Fruit fly (Drosophila melanogaster) S2 (cell line): ENCODE results near the gene Lcp65Ab2.

Experiments
- CG8478 ChIP-seq: fragments of >200 bp; optimal IDR thresholded peaks from 2 replicates; lab custom pipeline; 2018
- CTCF ChIP-seq, 2 experiments: fragments of >200 bp; optimal IDR thresholded peaks; 2 replicates each; lab custom pipeline; 2018

DNA sequence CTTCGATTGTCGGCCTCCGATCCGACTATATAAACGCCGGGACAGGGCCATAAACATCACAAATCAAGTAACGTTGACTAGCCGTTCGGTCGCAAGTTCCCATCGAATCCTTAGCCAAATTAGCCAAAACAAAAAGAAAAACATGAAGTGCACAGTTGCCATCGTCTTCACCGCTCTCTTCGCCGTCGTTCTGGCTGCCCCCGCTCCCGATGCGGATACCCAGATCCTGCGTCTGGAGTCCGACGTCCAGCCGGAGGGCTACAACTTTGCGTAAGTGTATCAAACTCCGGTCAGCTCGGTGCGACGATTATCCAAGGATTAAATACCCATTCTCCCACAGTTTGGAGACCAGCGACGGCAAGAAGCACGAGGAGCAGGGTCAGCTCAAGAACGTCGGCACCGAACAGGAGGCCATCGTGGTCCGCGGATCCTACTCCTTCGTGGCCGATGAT, 1.7 kb upstream of the Lcp65Ab2 start, which contains the start of gene Lcp65Ac:
- no peak for TF ChIP-seq CTCF (optimal IDR thresholded peaks at IDR 0.05; lab: Kevin White, UChicago)
- TF ChIP-seq CG8478 (lab: Kevin White, UChicago) = no peak
